Fruit fly (Drosophila melanogaster): ENCODE data around the gene CG10694.

Gene CG10694

DNA sequence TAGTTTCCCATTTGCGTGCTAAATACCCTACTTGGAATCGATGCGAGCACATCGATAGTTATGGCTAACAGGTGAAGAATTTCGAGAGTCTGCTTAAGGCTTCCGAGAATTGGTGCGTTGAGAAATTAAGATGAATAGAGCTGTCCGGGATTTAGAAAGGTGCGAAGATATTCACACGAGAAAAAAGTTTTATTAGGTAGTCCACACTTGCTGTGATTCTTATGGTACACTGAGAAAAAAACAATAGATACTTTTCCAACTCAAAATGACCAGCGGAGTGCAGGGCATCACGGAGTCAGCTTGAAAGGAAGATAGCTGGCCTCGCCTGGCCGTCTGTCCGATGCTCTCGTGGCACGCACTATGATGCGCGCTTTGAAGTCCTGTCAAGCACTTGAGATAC, 37.4 kb downstream of the CG10694 start:
- TF ChIP-seq dmrt93B (GFP tag; optimal IDR thresholded peaks at IDR 0.05) (peak; percentile 13), CG32264 (GFP tag; optimal IDR thresholded peaks at IDR 0.05) (peak; percentile 0), psq (GFP tag; optimal IDR thresholded peaks at IDR 0.05) (peak; percentile 45), dsf (GFP tag; optimal IDR thresholded peaks at IDR 0.05; ENCODE audit: borderline replicate concordance) (no peak), CrebA (GFP tag; optimal IDR thresholded peaks at IDR 0.05; ENCODE audit: borderline replicate concordance) (no peak), Dfd (GFP tag; optimal IDR thresholded peaks at IDR 0.05) (no peak), fru (GFP tag; optimal IDR thresholded peaks at IDR 0.05) (peak; percentile 73), usp (GFP tag; optimal IDR thresholded peaks at IDR 0.05) (no peak), br (GFP tag; optimal IDR thresholded peaks at IDR 0.05) (peak; percentile 66), jim (GFP tag; optimal IDR thresholded peaks at IDR 0.05) (no peak), OdsH (GFP tag; optimal IDR thresholded peaks at IDR 0.05) (peak; percentile 49), Rel (GFP tag; optimal IDR thresholded peaks at IDR 0.05) (no peak), Rel (tag; optimal IDR thresholded peaks at IDR 0.05) (no peak), tai (GFP tag; optimal IDR thresholded peaks at IDR 0.05) (no peak), Myc (optimal IDR thresholded peaks at IDR 0.05) (no peak), N (GFP tag; optimal IDR thresholded peaks at IDR 0.05) (no peak), brk (GFP tag; optimal IDR thresholded peaks at IDR 0.05) (no peak), Mio (GFP tag; optimal IDR thresholded peaks at IDR 0.05) (no peak), Jra (GFP tag; optimal IDR thresholded peaks at IDR 0.05) (peak; percentile 22), Hnf4 (GFP tag; optimal IDR thresholded peaks at IDR 0.05) (peak; percentile 36), woc (GFP tag; optimal IDR thresholded peaks at IDR 0.05) (peak; percentile 72), Hr83 (GFP tag; optimal IDR thresholded peaks at IDR 0.05; ENCODE audit: poor library complexity, severe bottlenecking) (no peak), GATAd (GFP tag; optimal IDR thresholded peaks at IDR 0.05) (no peak), sage (GFP tag; optimal IDR thresholded peaks at IDR 0.05) (no peak), pan (optimal IDR thresholded peaks at IDR 0.05) (no peak), h (GFP tag; optimal IDR thresholded peaks at IDR 0.05) (peak; percentile 73), Hr78 (GFP tag; optimal IDR thresholded peaks at IDR 0.05) (no peak), dl (GFP tag; optimal IDR thresholded peaks at IDR 0.05; ENCODE audit: insufficient read depth in 1 of 2, partially characterized antibody in 2 of 2) (no peak), sv (GFP tag; optimal IDR thresholded peaks at IDR 0.05) (no peak), rgr (GFP tag; optimal IDR thresholded peaks at IDR 0.05) (peak; percentile 56), ey (GFP tag; optimal IDR thresholded peaks at IDR 0.05) (peak; percentile 72), HLH106 (tag; optimal IDR thresholded peaks at IDR 0.05) (peak; percentile 62), CG9705 (GFP tag; optimal IDR thresholded peaks at IDR 0.05) (no peak), Sp1 (GFP tag; optimal IDR thresholded peaks at IDR 0.05) (peak; percentile 61), lola (GFP tag; optimal IDR thresholded peaks at IDR 0.05) (no peak), Dif (GFP tag; optimal IDR thresholded peaks at IDR 0.05; ENCODE audit: partially characterized antibody) (no peak), Abd-B (GFP tag; optimal IDR thresholded peaks at IDR 0.05) (no peak), Vsx2 (GFP tag; optimal IDR thresholded peaks at IDR 0.05; ENCODE audit: partially characterized antibody) (no peak), foxo (GFP tag; optimal IDR thresholded peaks at IDR 0.05) (peak in 1 of 2 experiments; percentile 72)

- TF ChIP-seq dl (GFP tag; optimal IDR thresholded peaks at IDR 0.05; ENCODE audit: insufficient read depth in 1 of 2, partially characterized antibody in 2 of 2) (no peak), tai (GFP tag; optimal IDR thresholded peaks at IDR 0.05) (no peak), usp (GFP tag; optimal IDR thresholded peaks at IDR 0.05) (no peak), br (GFP tag; optimal IDR thresholded peaks at IDR 0.05) (peak; percentile 40), Rel (GFP tag; optimal IDR thresholded peaks at IDR 0.05) (no peak), Rel (tag; optimal IDR thresholded peaks at IDR 0.05) (peak; percentile 18), N (GFP tag; optimal IDR thresholded peaks at IDR 0.05) (no peak), CG32264 (GFP tag; optimal IDR thresholded peaks at IDR 0.05) (no peak), sage (GFP tag; optimal IDR thresholded peaks at IDR 0.05) (peak; percentile 43), brk (GFP tag; optimal IDR thresholded peaks at IDR 0.05) (no peak), woc (GFP tag; optimal IDR thresholded peaks at IDR 0.05) (peak; percentile 37), Abd-B (GFP tag; optimal IDR thresholded peaks at IDR 0.05) (no peak), CG9705 (GFP tag; optimal IDR thresholded peaks at IDR 0.05) (peak; percentile 13), Sp1 (GFP tag; optimal IDR thresholded peaks at IDR 0.05) (peak; percentile 10), GATAd (GFP tag; optimal IDR thresholded peaks at IDR 0.05) (no peak), Hnf4 (GFP tag; optimal IDR thresholded peaks at IDR 0.05) (peak; percentile 38), dmrt93B (GFP tag; optimal IDR thresholded peaks at IDR 0.05) (no peak), fru (GFP tag; optimal IDR thresholded peaks at IDR 0.05) (peak; percentile 28), h (GFP tag; optimal IDR thresholded peaks at IDR 0.05) (peak; percentile 53), lola (GFP tag; optimal IDR thresholded peaks at IDR 0.05) (no peak), sv (GFP tag; optimal IDR thresholded peaks at IDR 0.05) (peak; percentile 1), HLH106 (tag; optimal IDR thresholded peaks at IDR 0.05) (peak; percentile 50), Hr78 (GFP tag; optimal IDR thresholded peaks at IDR 0.05) (no peak), OdsH (GFP tag; optimal IDR thresholded peaks at IDR 0.05) (no peak), foxo (GFP tag; optimal IDR thresholded peaks at IDR 0.05) (peak in 1 of 2 experiments; percentile 49), CrebA (GFP tag; optimal IDR thresholded peaks at IDR 0.05; ENCODE audit: borderline replicate concordance) (no peak), Jra (GFP tag; optimal IDR thresholded peaks at IDR 0.05) (no peak), Mio (GFP tag; optimal IDR thresholded peaks at IDR 0.05) (no peak), jim (GFP tag; optimal IDR thresholded peaks at IDR 0.05) (no peak), Vsx2 (GFP tag; optimal IDR thresholded peaks at IDR 0.05; ENCODE audit: partially characterized antibody) (no peak), ey (GFP tag; optimal IDR thresholded peaks at IDR 0.05) (peak; percentile 37), psq (GFP tag; optimal IDR thresholded peaks at IDR 0.05) (peak; percentile 19), Myc (optimal IDR thresholded peaks at IDR 0.05) (no peak), Dfd (GFP tag; optimal IDR thresholded peaks at IDR 0.05) (no peak), rgr (GFP tag; optimal IDR thresholded peaks at IDR 0.05) (peak; percentile 55), dsf (GFP tag; optimal IDR thresholded peaks at IDR 0.05; ENCODE audit: borderline replicate concordance) (no peak), Dif (GFP tag; optimal IDR thresholded peaks at IDR 0.05; ENCODE audit: partially characterized antibody) (no peak), pan (optimal IDR thresholded peaks at IDR 0.05) (no peak), Hr83 (GFP tag; optimal IDR thresholded peaks at IDR 0.05; ENCODE audit: poor library complexity, severe bottlenecking) (no peak)
These were observed 41.6 kb downstream of the CG10694 start, which contains the start of gene Slimp for dm6 chr3R:24148838-24149237. TSS of gene Slimp (minus strand) at chr3R:24148967.

Measured in whole organism, wandering third instar larva.